Worm (Caenorhabditis elegans) whole organism, midembryonic: ENCODE measurements around the gene F22E12.1.
A peak's percentile ranks its signal among the peaks of the same experiment; 100 is the strongest.

Experiments used
- T22C8.4 ChIP-seq: fragments of 200-800 bp; sonication (Bioruptor generic); IDR thresholded peaks from 2 replicates; pipeline ENCODE4 v1.3.6; 2022; ENCODE audit warnings: missing genetic modification characterization, missing compliant biosample characterization
- cog-1 ChIP-seq: sonication (generic microtip); optimal IDR thresholded peaks from 2 replicates; lab custom pipeline; 2016; ENCODE audit warnings: missing genetic modification characterization, missing compliant biosample characterization
- flt-1 ChIP-seq: fragments of 200-800 bp; sonication (Bioruptor generic); IDR thresholded peaks from 2 replicates; pipeline ENCODE4 v1.3.6; 2022; ENCODE audit warnings: missing genetic modification characterization, missing compliant biosample characterization
- klf-2 ChIP-seq: fragments of 200-800 bp; sonication (Bioruptor generic); conservative IDR thresholded peaks from 2 replicates; pipeline ENCODE4 v1.3.6; 2022; ENCODE audit warnings: missing genetic modification reagents, missing genetic modification characterization, missing compliant biosample characterization
- med-1 ChIP-seq: sonication (generic microtip); optimal IDR thresholded peaks from 2 replicates; lab custom pipeline; 2017; ENCODE audit warnings: missing genetic modification characterization, mild to moderate bottlenecking, missing compliant biosample characterization, antibody characterized with exemption, missing genetic modification reagents; ENCODE audit not compliant: insufficient read depth
- ref-1 ChIP-seq: fragments of 200-800 bp; sonication (Bioruptor generic); conservative IDR thresholded peaks from 2 replicates; pipeline ENCODE4 v1.3.6; 2022; ENCODE audit warnings: missing genetic modification reagents, missing genetic modification characterization, missing compliant biosample characterization
- tab-1 ChIP-seq: fragments of 200-800 bp; sonication (Bioruptor generic); IDR thresholded peaks from 2 replicates; pipeline ENCODE4 v1.3.6; 2022; ENCODE audit warnings: missing genetic modification characterization, missing compliant biosample characterization
- ztf-23 ChIP-seq: fragments of 200-800 bp; sonication (Bioruptor generic); IDR thresholded peaks from 2 replicates; pipeline ENCODE4 v1.3.6; 2022; ENCODE audit warnings: missing genetic modification reagents, missing genetic modification characterization, missing compliant biosample characterization
- ztf-29 ChIP-seq: fragments of 200-800 bp; sonication (Bioruptor generic); IDR thresholded peaks from 2 replicates; pipeline ENCODE4 v1.3.6; 2022; ENCODE audit warnings: missing genetic modification reagents, missing genetic modification characterization, missing compliant biosample characterization

F22E12.1 gene

ce11 chrV:10468709-10469108 is 11.6 kb upstream of the F22E12.1 start:
- TF ChIP-seq ref-1 (GFP tag; lab: Robert Waterston, UW) (no peak), tab-1 (GFP tag; lab: Robert Waterston, UW) (no peak), cog-1 (tag; lab: Kevin White, UChicago) (no peak), T22C8.4 (GFP tag; lab: Robert Waterston, UW) (no peak), klf-2 (GFP tag; lab: Robert Waterston, UW) (no peak), flt-1 (no peak)

ce11 chrV:10468190-10468589 is 11.0 kb upstream of the F22E12.1 start, which contains the start of gene egl-9:
egl-9 (plus strand) TSS chrV:10468517.
- no peak for TF ChIP-seq cog-1 (tag; lab: Kevin White, UChicago)
- no peak for TF ChIP-seq tab-1 (GFP tag; lab: Robert Waterston, UW)
- no peak for TF ChIP-seq klf-2 (GFP tag; lab: Robert Waterston, UW)
- no peak for TF ChIP-seq ztf-29
- TF ChIP-seq med-1 = no peak
- TF ChIP-seq ref-1 (GFP tag; lab: Robert Waterston, UW) = no peak
- TF ChIP-seq ztf-23 (GFP tag; lab: Robert Waterston, UW) = no peak
- no peak for TF ChIP-seq T22C8.4 (GFP tag; lab: Robert Waterston, UW)
- no peak for TF ChIP-seq flt-1

- TF ChIP-seq T22C8.4 (GFP tag; lab: Robert Waterston, UW) = no peak
- TF ChIP-seq flt-1 = no peak
- no peak for TF ChIP-seq cog-1 (tag; lab: Kevin White, UChicago)
- no peak for TF ChIP-seq klf-2 (GFP tag; lab: Robert Waterston, UW)
- TF ChIP-seq ref-1 (GFP tag; lab: Robert Waterston, UW) = no peak
- TF ChIP-seq tab-1 (GFP tag; lab: Robert Waterston, UW) = no peak
- no peak for TF ChIP-seq ztf-29
- no peak for TF ChIP-seq ztf-23 (GFP tag; lab: Robert Waterston, UW)
- TF ChIP-seq med-1 = no peak
Measured at ce11 chrV:10467659-10468058, 10.5 kb upstream of the F22E12.1 start.

ce11 chrV:10467104-10467503 is 10.0 kb upstream of the F22E12.1 start:
- no peak for TF ChIP-seq flt-1

ce11 chrV:10466607-10467092 is 9.5 kb upstream of the F22E12.1 start:
- TF ChIP-seq klf-2 (GFP tag; lab: Robert Waterston, UW) (no peak), ztf-23 (GFP tag; lab: Robert Waterston, UW) (0 out of 2 replicates have a peak, but pooled peaks have one; percentile 50), ref-1 (GFP tag; lab: Robert Waterston, UW) (no peak), flt-1 (peak; percentile 72), ztf-29 (peak; percentile 38; the same call in 1 of the 2 replicates), cog-1 (tag; lab: Kevin White, UChicago) (peak; percentile 93)

ce11 chrV:10465478-10465877 is 8.3 kb upstream of the F22E12.1 start:
- TF ChIP-seq ztf-23 (GFP tag; lab: Robert Waterston, UW) (no peak), med-1 (no peak), ztf-29 (no peak), cog-1 (tag; lab: Kevin White, UChicago) (no peak), T22C8.4 (GFP tag; lab: Robert Waterston, UW) (no peak), ref-1 (GFP tag; lab: Robert Waterston, UW) (no peak), tab-1 (GFP tag; lab: Robert Waterston, UW) (no peak), flt-1 (no peak), klf-2 (GFP tag; lab: Robert Waterston, UW) (no peak)

ce11 chrV:10464746-10465145 is 7.6 kb upstream of the F22E12.1 start:
- no peak for TF ChIP-seq flt-1
- no peak for TF ChIP-seq ztf-29
- no peak for TF ChIP-seq cog-1 (tag; lab: Kevin White, UChicago)
- TF ChIP-seq T22C8.4 (GFP tag; lab: Robert Waterston, UW) = no peak
- no peak for TF ChIP-seq med-1

- TF ChIP-seq tab-1 (GFP tag; lab: Robert Waterston, UW) = no peak
- no peak for TF ChIP-seq cog-1 (tag; lab: Kevin White, UChicago)
- TF ChIP-seq flt-1 = no peak
- no peak for TF ChIP-seq klf-2 (GFP tag; lab: Robert Waterston, UW)
- no peak for TF ChIP-seq med-1
- TF ChIP-seq ref-1 (GFP tag; lab: Robert Waterston, UW) = no peak
- no peak for TF ChIP-seq T22C8.4 (GFP tag; lab: Robert Waterston, UW)
- TF ChIP-seq ztf-29 = no peak
- no peak for TF ChIP-seq ztf-23 (GFP tag; lab: Robert Waterston, UW)
Measured at ce11 chrV:10464160-10464559, 7.0 kb upstream of the F22E12.1 start.

ce11 chrV:10463276-10463675 is 6.1 kb upstream of the F22E12.1 start, which contains the start of gene F22E12.3:
F22E12.3 (minus strand) TSS chrV:10463376.
- TF ChIP-seq ztf-29 (no peak), T22C8.4 (GFP tag; lab: Robert Waterston, UW) (no peak), ref-1 (GFP tag; lab: Robert Waterston, UW) (no peak), ztf-23 (GFP tag; lab: Robert Waterston, UW) (no peak), klf-2 (GFP tag; lab: Robert Waterston, UW) (no peak), med-1 (no peak), tab-1 (GFP tag; lab: Robert Waterston, UW) (no peak), cog-1 (tag; lab: Kevin White, UChicago) (no peak), flt-1 (no peak)

ce11 chrV:10462066-10462465 is 4.9 kb upstream of the F22E12.1 start, which contains the start of gene chw-1:
chw-1 (plus strand) TSS chrV:10462282.
- no peak for TF ChIP-seq ztf-29
- no peak for TF ChIP-seq med-1
- no peak for TF ChIP-seq klf-2 (GFP tag; lab: Robert Waterston, UW)
- TF ChIP-seq flt-1 = no peak
- no peak for TF ChIP-seq T22C8.4 (GFP tag; lab: Robert Waterston, UW)
- no peak for TF ChIP-seq cog-1 (tag; lab: Kevin White, UChicago)
- TF ChIP-seq tab-1 (GFP tag; lab: Robert Waterston, UW) = no peak
- no peak for TF ChIP-seq ztf-23 (GFP tag; lab: Robert Waterston, UW)
- TF ChIP-seq ref-1 (GFP tag; lab: Robert Waterston, UW) = no peak
